Fruit fly (Drosophila melanogaster) whole organism, embryonic: Measurements from ENCODE around the gene Ms.

Experiments
- Antp ChIP-seq: fragments of 200-800 bp; sonication (Bioruptor generic); optimal IDR thresholded peaks from 3 replicates; lab custom pipeline; 2016; ENCODE audit warnings: missing biosample characterization, missing genetic modification characterization
- Atf6 ChIP-seq: fragments of 200-800 bp; sonication (Bioruptor generic); IDR thresholded peaks from 2 replicates; pipeline ENCODE4 v1.3.6; 2022; ENCODE audit warnings: missing biosample characterization, missing genetic modification characterization
- Bgb ChIP-seq: fragments of 200-800 bp; sonication (Bioruptor generic); IDR thresholded peaks from 2 replicates; pipeline ENCODE4 v1.3.6; 2022; ENCODE audit warnings: missing biosample characterization, missing genetic modification characterization; ENCODE audit not compliant: partially characterized antibody
- CG10267 ChIP-seq: fragments of 200-800 bp; sonication (Bioruptor generic); optimal IDR thresholded peaks from 2 replicates; lab custom pipeline; 2018; ENCODE audit warnings: missing biosample characterization, mild to moderate bottlenecking, missing genetic modification characterization, moderate library complexity
- CG10431 ChIP-seq: fragments of 200-800 bp; sonication (Bioruptor generic); optimal IDR thresholded peaks from 3 replicates; lab custom pipeline; 2018; ENCODE audit warnings: missing biosample characterization, mild to moderate bottlenecking, missing genetic modification characterization
- CG10462 ChIP-seq: fragments of 200-800 bp; sonication (Bioruptor generic); optimal IDR thresholded peaks from 2 replicates; lab custom pipeline; 2016; ENCODE audit warnings: missing biosample characterization, missing genetic modification characterization
- CG13424 ChIP-seq: fragments of 200-800 bp; sonication (Bioruptor generic); optimal IDR thresholded peaks from 2 replicates; lab custom pipeline; 2019; ENCODE audit warnings: missing biosample characterization, mild to moderate bottlenecking, missing genetic modification characterization, moderate library complexity
- CG13775 ChIP-seq: fragments of 200-800 bp; sonication (Bioruptor generic); optimal IDR thresholded peaks from 3 replicates; lab custom pipeline; 2017; ENCODE audit warnings: missing biosample characterization, mild to moderate bottlenecking, missing genetic modification characterization
- CG15479 ChIP-seq: fragments of 200-800 bp; sonication (Bioruptor generic); optimal IDR thresholded peaks from 3 replicates; lab custom pipeline; 2019; ENCODE audit warnings: missing biosample characterization, mild to moderate bottlenecking, missing genetic modification characterization, moderate library complexity
- CG15696 ChIP-seq: fragments of 200-800 bp; sonication (Bioruptor generic); optimal IDR thresholded peaks from 2 replicates; lab custom pipeline; 2019; ENCODE audit warnings: missing biosample characterization, mild to moderate bottlenecking, missing genetic modification characterization, moderate library complexity
- CG1602 ChIP-seq: fragments of 200-800 bp; sonication (Bioruptor generic); optimal IDR thresholded peaks from 3 replicates; lab custom pipeline; 2016; ENCODE audit warnings: missing biosample characterization, missing genetic modification characterization
- CG17802 ChIP-seq: fragments of 200-800 bp; sonication (Bioruptor generic); optimal IDR thresholded peaks from 2 replicates; lab custom pipeline; 2018; ENCODE audit warnings: missing biosample characterization, mild to moderate bottlenecking, missing genetic modification characterization, moderate library complexity
- CG18619 ChIP-seq: fragments of 200-800 bp; sonication (Bioruptor generic); optimal IDR thresholded peaks from 3 replicates; lab custom pipeline; 2017; ENCODE audit warnings: missing biosample characterization, mild to moderate bottlenecking, missing genetic modification characterization
- CG30020 ChIP-seq: fragments of 200-800 bp; optimal IDR thresholded peaks from 2 replicates; lab custom pipeline; 2019; ENCODE audit warnings: missing biosample characterization, mild to moderate bottlenecking, missing genetic modification characterization, moderate library complexity
- CG3995 ChIP-seq: fragments of 200-800 bp; sonication (Bioruptor generic); optimal IDR thresholded peaks from 3 replicates; lab custom pipeline; 2016; ENCODE audit warnings: missing biosample characterization, missing genetic modification characterization
- CG4854 ChIP-seq: fragments of 200-800 bp; sonication (Bioruptor generic); optimal IDR thresholded peaks from 2 replicates; lab custom pipeline; 2016; ENCODE audit warnings: missing biosample characterization, missing genetic modification characterization, inconsistent platforms
- CG6175 ChIP-seq: fragments of 200-800 bp; sonication (Bioruptor generic); IDR thresholded peaks from 3 replicates; pipeline ENCODE4 v1.3.6; 2022; ENCODE audit warnings: missing biosample characterization, missing genetic modification characterization
- CG6683 ChIP-seq: fragments of 200-800 bp; sonication (Bioruptor generic); optimal IDR thresholded peaks from 2 replicates; lab custom pipeline; 2017; ENCODE audit warnings: missing biosample characterization, mild to moderate bottlenecking, missing genetic modification characterization, missing genetic modification reagents
- CG6765 ChIP-seq: fragments of 200-800 bp; sonication (Bioruptor generic); optimal IDR thresholded peaks from 3 replicates; lab custom pipeline; 2017; ENCODE audit warnings: missing biosample characterization, mild to moderate bottlenecking, missing genetic modification characterization
- CG7556 ChIP-seq: fragments of 200-800 bp; sonication (Bioruptor generic); optimal IDR thresholded peaks from 2 replicates; lab custom pipeline; 2017; ENCODE audit warnings: missing biosample characterization, mild to moderate bottlenecking, missing genetic modification characterization
- CG7839 ChIP-seq: fragments of 200-800 bp; sonication (Bioruptor generic); optimal IDR thresholded peaks from 3 replicates; lab custom pipeline; 2018; ENCODE audit warnings: missing biosample characterization, mild to moderate bottlenecking, missing genetic modification characterization, moderate library complexity
- CG8089 ChIP-seq: fragments of 200-800 bp; sonication (Bioruptor generic); optimal IDR thresholded peaks from 3 replicates; lab custom pipeline; 2016; ENCODE audit warnings: missing biosample characterization, missing genetic modification characterization
- CG8290 ChIP-seq, 3 experiments: fragments of 200-800 bp; sonication (Bioruptor generic); optimal IDR thresholded peaks; 2 replicates each; lab custom pipeline; 2016 to 2019; ENCODE audit warnings: missing biosample characterization in 3 of 3, missing genetic modification characterization in 3 of 3, mild to moderate bottlenecking in 2 of 3, moderate library complexity in 1 of 3
- CG8388 ChIP-seq: fragments of 200-800 bp; sonication (Bioruptor generic); optimal IDR thresholded peaks from 2 replicates; lab custom pipeline; 2019; ENCODE audit warnings: missing biosample characterization, mild to moderate bottlenecking, missing genetic modification characterization, moderate library complexity
- CG8924 ChIP-seq: fragments of 200-800 bp; optimal IDR thresholded peaks from 3 replicates; lab custom pipeline; 2019; ENCODE audit warnings: missing biosample characterization, mild to moderate bottlenecking, missing genetic modification characterization, moderate library complexity
- CG8944 ChIP-seq: fragments of 200-800 bp; sonication (Bioruptor generic); optimal IDR thresholded peaks from 3 replicates; lab custom pipeline; 2016; ENCODE audit warnings: missing biosample characterization, missing genetic modification characterization
- Deaf1 ChIP-seq: fragments of 200-800 bp; optimal IDR thresholded peaks from 3 replicates; lab custom pipeline; 2019; ENCODE audit warnings: missing biosample characterization, mild to moderate bottlenecking, missing genetic modification characterization, moderate library complexity
- HLH54F ChIP-seq: fragments of 200-800 bp; sonication (Bioruptor generic); optimal IDR thresholded peaks from 3 replicates; lab custom pipeline; 2016; ENCODE audit warnings: missing biosample characterization, missing genetic modification characterization
- HLHmδ ChIP-seq: fragments of 200-800 bp; sonication (Bioruptor generic); optimal IDR thresholded peaks from 2 replicates; lab custom pipeline; 2018; ENCODE audit warnings: missing biosample characterization, mild to moderate bottlenecking, missing genetic modification characterization, moderate library complexity
- Med ChIP-seq: fragments of 200-800 bp; sonication (Bioruptor generic); peaks from one replicate; lab custom pipeline; 2016; ENCODE audit warnings: missing biosample characterization, missing genetic modification characterization, mild to moderate bottlenecking, inconsistent platforms, moderate library complexity
- NC2β ChIP-seq: fragments of 200-800 bp; sonication (Bioruptor generic); optimal IDR thresholded peaks from 2 replicates; lab custom pipeline; 2016; ENCODE audit warnings: missing biosample characterization, missing genetic modification characterization
- Neu2 ChIP-seq: fragments of 200-800 bp; sonication (Bioruptor generic); optimal IDR thresholded peaks from 3 replicates; lab custom pipeline; 2016; ENCODE audit warnings: missing biosample characterization, missing genetic modification characterization, borderline replicate concordance
- Nf-YC ChIP-seq: fragments of 200-800 bp; optimal IDR thresholded peaks from 3 replicates; lab custom pipeline; 2019; ENCODE audit warnings: missing biosample characterization, mild to moderate bottlenecking, missing genetic modification characterization, moderate library complexity
- Oli ChIP-seq: fragments of 200-800 bp; sonication (Bioruptor generic); optimal IDR thresholded peaks from 2 replicates; lab custom pipeline; 2018; ENCODE audit warnings: missing biosample characterization, mild to moderate bottlenecking, missing genetic modification characterization, moderate library complexity
- Trl ChIP-seq, 3 experiments: fragments of >200 bp in 2 of 3; fragments of 200-800 bp in 1 of 3; sonication (Bioruptor generic) in 1 of 3; optimal IDR thresholded peaks; 2 replicates in 1 of 3; 3 replicates in 2 of 3; lab custom pipeline; 2016 to 2017; ENCODE audit warnings: missing biosample characterization in 1 of 3, missing genetic modification characterization in 1 of 3
- Xbp1 ChIP-seq: fragments of 200-800 bp; sonication (Bioruptor generic); optimal IDR thresholded peaks from 3 replicates; lab custom pipeline; 2016; ENCODE audit warnings: missing biosample characterization, mild to moderate bottlenecking, missing genetic modification characterization
- ara ChIP-seq: fragments of 200-800 bp; sonication (Bioruptor generic); IDR thresholded peaks from 2 replicates; pipeline ENCODE4 v1.3.6; 2022; ENCODE audit warnings: missing biosample characterization, missing genetic modification characterization
- ase ChIP-seq: fragments of 200-800 bp; sonication (Bioruptor generic); IDR thresholded peaks from 3 replicates; pipeline ENCODE4 v1.3.6; 2022; ENCODE audit warnings: missing biosample characterization, missing genetic modification characterization
- ci ChIP-seq: fragments of 200-800 bp; sonication (Bioruptor generic); IDR thresholded peaks from 3 replicates; pipeline ENCODE4 v1.3.6; 2022; ENCODE audit warnings: missing biosample characterization, missing genetic modification characterization
- croc ChIP-seq: fragments of 200-800 bp; sonication (Bioruptor generic); conservative IDR thresholded peaks from 3 replicates; pipeline ENCODE4 v1.3.6; 2022; ENCODE audit warnings: missing biosample characterization, missing genetic modification characterization
- gcm2 ChIP-seq: fragments of 200-800 bp; sonication (Bioruptor generic); optimal IDR thresholded peaks from 2 replicates; lab custom pipeline; 2016; ENCODE audit warnings: missing biosample characterization, missing genetic modification characterization
- pho ChIP-seq: fragments of 200-800 bp; sonication (Bioruptor generic); optimal IDR thresholded peaks from 2 replicates; lab custom pipeline; 2016; ENCODE audit warnings: missing biosample characterization, missing genetic modification characterization
- pros ChIP-seq: fragments of 200-800 bp; sonication (Bioruptor generic); optimal IDR thresholded peaks from 3 replicates; lab custom pipeline; 2019; ENCODE audit warnings: missing biosample characterization, mild to moderate bottlenecking, missing genetic modification characterization, moderate library complexity
- sd ChIP-seq: fragments of 200-800 bp; sonication (Bioruptor generic); optimal IDR thresholded peaks from 3 replicates; lab custom pipeline; 2018; ENCODE audit warnings: missing biosample characterization, mild to moderate bottlenecking, missing genetic modification characterization, moderate library complexity
- sisA ChIP-seq: fragments of 200-800 bp; sonication (Bioruptor generic); IDR thresholded peaks from 2 replicates; pipeline ENCODE4 v1.3.6; 2022; ENCODE audit warnings: missing biosample characterization, missing genetic modification characterization
- so ChIP-seq: fragments of 200-800 bp; sonication (Bioruptor generic); IDR thresholded peaks from 3 replicates; pipeline ENCODE4 v1.3.6; 2022; ENCODE audit warnings: missing biosample characterization, missing genetic modification characterization
- unc-4 ChIP-seq: fragments of 200-800 bp; sonication (Bioruptor generic); IDR thresholded peaks from 2 replicates; pipeline ENCODE4 v1.3.6; 2022; ENCODE audit warnings: missing biosample characterization, missing genetic modification characterization; ENCODE audit not compliant: partially characterized antibody

Gene Ms

dm6 chr3R:24295556-24296465, 45.5 kb upstream of the Ms start (continued):
- TF ChIP-seq Oli (peak; percentile 81), Deaf1 (peak; percentile 38), Atf6 (GFP tag; lab: Robert Waterston, UW) (peak; percentile 71), CG8089 (peak; percentile 55), CG4854 (peak; percentile 56), CG15696 (tag; lab: Kevin White, UChicago) (peak; percentile 88), HLHmδ (GFP tag; lab: Kevin White, UChicago) (no peak), Trl (optimal IDR thresholded peaks at IDR 0.05; lab: Kevin White, UChicago) (peak; percentile 60 to 66), Trl (GFP tag; optimal IDR thresholded peaks at IDR 0.05; lab: Kevin White, UChicago) (peak; percentile 62), CG15479 (no peak), CG10267 (tag; lab: Kevin White, UChicago) (peak; percentile 69), ara (GFP tag; lab: Robert Waterston, UW) (peak; percentile 87), CG13775 (GFP tag; lab: Kevin White, UChicago) (peak; percentile 77), so (peak; percentile 87), CG7556 (GFP tag; lab: Kevin White, UChicago) (peak; percentile 78), Bgb (GFP tag; lab: Robert Waterston, UW) (no peak), CG3995 (GFP tag; lab: Kevin White, UChicago) (no peak), Xbp1 (GFP tag; lab: Kevin White, UChicago) (peak; percentile 80), pho (GFP tag; lab: Kevin White, UChicago) (peak; percentile 59), CG30020 (tag; lab: Kevin White, UChicago) (peak; percentile 27), HLH54F (GFP tag; lab: Kevin White, UChicago) (peak; percentile 71), ase (GFP tag; lab: Robert Waterston, UW) (peak; percentile 68; the same call in 2 of the 3 replicates), Med (peak; percentile 96), CG17802 (peak; percentile 12), pros (GFP tag; lab: Kevin White, UChicago) (no peak), CG1602 (peak; percentile 76), ci (peak; percentile 88), CG6765 (GFP tag; lab: Kevin White, UChicago) (no peak), sisA (peak; percentile 67), CG10462 (GFP tag; lab: Kevin White, UChicago) (peak; percentile 63), CG6683 (GFP tag; lab: Kevin White, UChicago) (no peak), CG8388 (GFP tag; lab: Kevin White, UChicago) (peak; percentile 65), CG6175 (GFP tag; lab: Robert Waterston, UW) (peak; percentile 72; the same call in 2 of the 3 replicates), sd (tag; lab: Kevin White, UChicago) (peak; percentile 64), CG8924 (tag; lab: Kevin White, UChicago) (peak; percentile 80), gcm2 (no peak), NC2β (GFP tag; lab: Kevin White, UChicago) (peak; percentile 54), CG10431 (GFP tag; lab: Kevin White, UChicago) (no peak), croc (GFP tag; lab: Robert Waterston, UW) (no peak; the same call in 2 of the 3 replicates), CG8944 (GFP tag; lab: Kevin White, UChicago) (peak; percentile 56), Nf-YC (tag; lab: Kevin White, UChicago) (peak; percentile 21), CG18619 (GFP tag; lab: Kevin White, UChicago) (peak; percentile 73), CG8290 (GFP tag; optimal IDR thresholded peaks at IDR 0.05; lab: Kevin White, UChicago) (peak; percentile 56), CG8290 (tag; optimal IDR thresholded peaks at IDR 0.05; lab: Kevin White, UChicago) (peak in 1 of 2 experiments; percentile 95), Neu2 (GFP tag; lab: Kevin White, UChicago) (no peak), CG13424 (tag; lab: Kevin White, UChicago) (peak; percentile 83), Antp (peak; percentile 65), CG7839 (tag; lab: Kevin White, UChicago) (peak; percentile 87), unc-4 (GFP tag; lab: Robert Waterston, UW) (no peak)
